Fruit fly (Drosophila melanogaster) whole organism, adult: ENCODE results near the gene sgg.

Experiments
- CG11617 ChIP-seq: fragments of 200-800 bp; sonication (Bioruptor generic); optimal IDR thresholded peaks from 2 replicates; lab custom pipeline; 2017; ENCODE audit warnings: mild to moderate bottlenecking, missing biosample characterization, missing genetic modification reagents, missing genetic modification characterization
- CG12768 ChIP-seq: fragments of 200-800 bp; sonication (Bioruptor generic); optimal IDR thresholded peaks from 2 replicates; lab custom pipeline; 2017; ENCODE audit warnings: missing biosample characterization, missing genetic modification characterization, mild to moderate bottlenecking, moderate library complexity, missing genetic modification reagents
- CG33017 ChIP-seq: fragments of 200-800 bp; sonication (Bioruptor generic); optimal IDR thresholded peaks from 2 replicates; lab custom pipeline; 2018; ENCODE audit warnings: missing biosample characterization, mild to moderate bottlenecking, missing genetic modification characterization, moderate library complexity
- CG7045 ChIP-seq: fragments of 200-800 bp; sonication (Bioruptor generic); optimal IDR thresholded peaks from 2 replicates; lab custom pipeline; 2017; ENCODE audit warnings: missing biosample characterization, mild to moderate bottlenecking, missing genetic modification characterization
- CG7101 ChIP-seq: fragments of 200-800 bp; sonication (Bioruptor generic); optimal IDR thresholded peaks from 2 replicates; lab custom pipeline; 2018; ENCODE audit warnings: missing biosample characterization, mild to moderate bottlenecking, missing genetic modification characterization, moderate library complexity
- Mnt ChIP-seq: fragments of 200-800 bp; sonication (Bioruptor generic); optimal IDR thresholded peaks from 2 replicates; lab custom pipeline; 2016; ENCODE audit warnings: missing biosample characterization, mild to moderate bottlenecking, missing genetic modification characterization
- cic ChIP-seq: fragments of 200-800 bp; sonication (Bioruptor generic); optimal IDR thresholded peaks from 2 replicates; lab custom pipeline; 2017; ENCODE audit warnings: missing biosample characterization, mild to moderate bottlenecking, missing genetic modification characterization, moderate library complexity
- cnc ChIP-seq, 2 experiments: fragments of >200 bp; optimal IDR thresholded peaks; 2 replicates each; lab custom pipeline; 2017
- kay ChIP-seq: fragments of 200-800 bp; sonication (Bioruptor generic); peaks from one replicate; lab custom pipeline; 2016; ENCODE audit warnings: missing biosample characterization, missing genetic modification characterization, borderline replicate concordance
- ovo ChIP-seq: fragments of 200-800 bp; sonication (Bioruptor generic); optimal IDR thresholded peaks from 2 replicates; lab custom pipeline; 2016; ENCODE audit warnings: missing biosample characterization, missing genetic modification characterization
- tj ChIP-seq: fragments of 200-800 bp; sonication (Bioruptor generic); optimal IDR thresholded peaks from 3 replicates; lab custom pipeline; 2017; ENCODE audit warnings: missing biosample characterization, mild to moderate bottlenecking, missing genetic modification characterization, moderate library complexity
- toe ChIP-seq: fragments of 200-800 bp; sonication (Bioruptor generic); optimal IDR thresholded peaks from 2 replicates; lab custom pipeline; 2016; ENCODE audit warnings: missing biosample characterization, missing genetic modification characterization

dm6 chrX:2636825-2637535, 3.2 kb downstream of the sgg start:
- TF ChIP-seq kay (GFP tag; lab: Kevin White, UChicago) (no peak), cnc (optimal IDR thresholded peaks at IDR 0.05; lab: Kevin White, UChicago) (no peak), CG11617 (no peak), CG7045 (GFP tag; lab: Kevin White, UChicago) (no peak), cic (GFP tag; lab: Kevin White, UChicago) (no peak), CG12768 (GFP tag; lab: Kevin White, UChicago) (no peak), toe (GFP tag; lab: Kevin White, UChicago) (no peak), ovo (no peak), tj (GFP tag; lab: Kevin White, UChicago) (no peak), Mnt (GFP tag; lab: Kevin White, UChicago) (no peak), CG33017 (tag; lab: Kevin White, UChicago) (no peak), CG7101 (tag; lab: Kevin White, UChicago) (no peak)
